Fruit fly (Drosophila melanogaster) whole organism, embryonic: ENCODE data around the gene trem.

Experiments used
- CG10274 ChIP-seq: fragments of 200-800 bp; sonication (Bioruptor generic); optimal IDR thresholded peaks from 3 replicates; lab custom pipeline; 2017; ENCODE audit warnings: missing biosample characterization, mild to moderate bottlenecking, missing genetic modification characterization
- CG10959 ChIP-seq: fragments of 200-800 bp; sonication (Bioruptor generic); IDR thresholded peaks from 2 replicates; pipeline ENCODE4 v1.3.6; 2022; ENCODE audit warnings: missing biosample characterization, missing genetic modification characterization
- CG11456 ChIP-seq: fragments of 200-800 bp; sonication (Bioruptor generic); IDR thresholded peaks from 3 replicates; pipeline ENCODE4 v1.3.6; 2022; ENCODE audit warnings: missing biosample characterization, missing genetic modification characterization
- CG12104 ChIP-seq: fragments of 200-800 bp; sonication (Bioruptor generic); optimal IDR thresholded peaks from 3 replicates; lab custom pipeline; 2016; ENCODE audit warnings: missing biosample characterization, missing genetic modification characterization
- CG12659 ChIP-seq: fragments of 200-800 bp; sonication (Bioruptor generic); optimal IDR thresholded peaks from 3 replicates; lab custom pipeline; 2017; ENCODE audit warnings: mild to moderate bottlenecking, missing biosample characterization, missing genetic modification reagents, missing genetic modification characterization
- CG14014 ChIP-seq: fragments of 200-800 bp; sonication (Bioruptor generic); IDR thresholded peaks from 2 replicates; pipeline ENCODE4 v1.3.6; 2022; ENCODE audit warnings: missing biosample characterization, missing genetic modification characterization
- CG15011 ChIP-seq: fragments of 200-800 bp; sonication (Bioruptor generic); optimal IDR thresholded peaks from 3 replicates; lab custom pipeline; 2018; ENCODE audit warnings: missing biosample characterization, mild to moderate bottlenecking, missing genetic modification characterization
- CG15269 ChIP-seq: fragments of 200-800 bp; sonication (Bioruptor generic); optimal IDR thresholded peaks from 2 replicates; lab custom pipeline; 2018; ENCODE audit warnings: missing biosample characterization, mild to moderate bottlenecking, missing genetic modification characterization, moderate library complexity
- CG15514 ChIP-seq: fragments of 200-800 bp; sonication (Bioruptor generic); optimal IDR thresholded peaks from 3 replicates; lab custom pipeline; 2017; ENCODE audit warnings: missing biosample characterization, missing genetic modification characterization, mild to moderate bottlenecking, moderate library complexity, missing genetic modification reagents
- CG30403 ChIP-seq: fragments of 200-800 bp; sonication (Bioruptor generic); optimal IDR thresholded peaks from 3 replicates; lab custom pipeline; 2016; ENCODE audit warnings: missing biosample characterization, missing genetic modification characterization
- CG42726 ChIP-seq: fragments of 200-800 bp; sonication (Bioruptor generic); IDR thresholded peaks from 2 replicates; pipeline ENCODE4 v1.3.6; 2022; ENCODE audit warnings: missing biosample characterization, missing genetic modification characterization; ENCODE audit not compliant: partially characterized antibody
- CG6175 ChIP-seq: fragments of 200-800 bp; sonication (Bioruptor generic); IDR thresholded peaks from 3 replicates; pipeline ENCODE4 v1.3.6; 2022; ENCODE audit warnings: missing biosample characterization, missing genetic modification characterization
- CG6689 ChIP-seq: fragments of 200-800 bp; sonication (Bioruptor generic); IDR thresholded peaks from 2 replicates; pipeline ENCODE4 v1.3.6; 2022; ENCODE audit warnings: missing biosample characterization, missing genetic modification characterization
- CG6791 ChIP-seq: fragments of 200-800 bp; sonication (Bioruptor generic); IDR thresholded peaks from 3 replicates; pipeline ENCODE4 v1.3.6; 2022; ENCODE audit warnings: missing biosample characterization, missing genetic modification characterization; ENCODE audit not compliant: partially characterized antibody
- CG9437 ChIP-seq: fragments of 200-800 bp; sonication (Bioruptor generic); optimal IDR thresholded peaks from 2 replicates; lab custom pipeline; 2018; ENCODE audit warnings: missing biosample characterization, mild to moderate bottlenecking, missing genetic modification characterization
- D19A ChIP-seq: fragments of 200-800 bp; optimal IDR thresholded peaks from 3 replicates; lab custom pipeline; 2019; ENCODE audit warnings: missing biosample characterization, mild to moderate bottlenecking, missing genetic modification characterization, moderate library complexity
- Dip2 ChIP-seq: fragments of 200-800 bp; sonication (Bioruptor generic); IDR thresholded peaks from 2 replicates; pipeline ENCODE4 v1.3.6; 2022; ENCODE audit warnings: missing biosample characterization, missing genetic modification characterization
- HHEX ChIP-seq: fragments of 200-800 bp; sonication (Bioruptor generic); optimal IDR thresholded peaks from 3 replicates; lab custom pipeline; 2017; ENCODE audit warnings: missing biosample characterization, mild to moderate bottlenecking, missing genetic modification characterization, missing genetic modification reagents
- HLH54F ChIP-seq: fragments of 200-800 bp; sonication (Bioruptor generic); optimal IDR thresholded peaks from 3 replicates; lab custom pipeline; 2016; ENCODE audit warnings: missing biosample characterization, missing genetic modification characterization
- Mad ChIP-seq: fragments of 200-800 bp; sonication (Bioruptor generic); optimal IDR thresholded peaks from 2 replicates; lab custom pipeline; 2016; ENCODE audit warnings: missing biosample characterization, missing genetic modification characterization
- NfI ChIP-seq: fragments of 200-800 bp; sonication (Bioruptor generic); optimal IDR thresholded peaks from 3 replicates; lab custom pipeline; 2018; ENCODE audit warnings: missing biosample characterization, mild to moderate bottlenecking, missing genetic modification characterization, moderate library complexity
- Ptx1 ChIP-seq: fragments of 200-800 bp; sonication (Bioruptor generic); IDR thresholded peaks from 2 replicates; pipeline ENCODE4 v1.3.6; 2022; ENCODE audit warnings: missing biosample characterization, missing genetic modification characterization
- Rfx ChIP-seq: fragments of 200-800 bp; sonication (Bioruptor generic); IDR thresholded peaks from 2 replicates; pipeline ENCODE4 v1.3.6; 2022; ENCODE audit warnings: missing biosample characterization, missing genetic modification characterization
- Ssrp ChIP-seq: fragments of 200-800 bp; sonication (Bioruptor generic); optimal IDR thresholded peaks from 2 replicates; lab custom pipeline; 2018; ENCODE audit warnings: missing biosample characterization, mild to moderate bottlenecking, missing genetic modification characterization, moderate library complexity
- TFAM ChIP-seq: fragments of 200-800 bp; sonication (Bioruptor generic); optimal IDR thresholded peaks from 2 replicates; lab custom pipeline; 2017; ENCODE audit warnings: missing biosample characterization, missing genetic modification characterization, inconsistent platforms
- Xbp1 ChIP-seq: fragments of 200-800 bp; sonication (Bioruptor generic); optimal IDR thresholded peaks from 3 replicates; lab custom pipeline; 2016; ENCODE audit warnings: missing biosample characterization, mild to moderate bottlenecking, missing genetic modification characterization
- YL-1 ChIP-seq: fragments of 200-800 bp; sonication (Bioruptor generic); optimal IDR thresholded peaks from 3 replicates; lab custom pipeline; 2017; ENCODE audit warnings: missing biosample characterization, mild to moderate bottlenecking, missing genetic modification characterization
- bsh ChIP-seq, 2 experiments: fragments of 200-800 bp; sonication (Bioruptor generic); optimal IDR thresholded peaks; 2 replicates each; lab custom pipeline; 2017 to 2018; ENCODE audit warnings: mild to moderate bottlenecking in 2 of 2, missing biosample characterization in 2 of 2, missing genetic modification characterization in 2 of 2, moderate library complexity in 1 of 2
- cas ChIP-seq: fragments of 200-800 bp; sonication (Bioruptor generic); IDR thresholded peaks from 2 replicates; pipeline ENCODE4 v1.3.6; 2022; ENCODE audit warnings: missing biosample characterization, missing genetic modification characterization
- cg ChIP-seq: fragments of 200-800 bp; sonication (Bioruptor generic); optimal IDR thresholded peaks from 3 replicates; lab custom pipeline; 2019; ENCODE audit warnings: missing biosample characterization, mild to moderate bottlenecking, missing genetic modification characterization, moderate library complexity
- corto ChIP-seq: fragments of 200-800 bp; sonication (Bioruptor generic); optimal IDR thresholded peaks from 2 replicates; lab custom pipeline; 2016; ENCODE audit warnings: missing biosample characterization, mild to moderate bottlenecking, missing genetic modification characterization, moderate library complexity
- crol ChIP-seq: fragments of 200-800 bp; sonication (Bioruptor generic); IDR thresholded peaks from 2 replicates; pipeline ENCODE4 v1.3.6; 2022; ENCODE audit warnings: missing biosample characterization, missing genetic modification characterization
- crp ChIP-seq, 2 experiments: fragments of 200-800 bp; sonication (Bioruptor generic); optimal IDR thresholded peaks; 2 replicates in 1 of 2; 3 replicates in 1 of 2; lab custom pipeline; 2017; ENCODE audit warnings: missing biosample characterization in 2 of 2, missing genetic modification characterization in 2 of 2, mild to moderate bottlenecking in 1 of 2, moderate library complexity in 1 of 2
- dmrt99B ChIP-seq: fragments of 200-800 bp; sonication (Bioruptor generic); optimal IDR thresholded peaks from 2 replicates; lab custom pipeline; 2018; ENCODE audit warnings: missing biosample characterization, mild to moderate bottlenecking, missing genetic modification characterization, moderate library complexity
- dysf ChIP-seq: fragments of 200-800 bp; sonication (Bioruptor generic); IDR thresholded peaks from 3 replicates; pipeline ENCODE4 v1.3.6; 2022; ENCODE audit warnings: missing biosample characterization, missing genetic modification characterization
- eyg ChIP-seq: fragments of 200-800 bp; sonication (Bioruptor generic); optimal IDR thresholded peaks from 3 replicates; lab custom pipeline; 2016; ENCODE audit warnings: missing biosample characterization, missing genetic modification characterization
- fu2 ChIP-seq: fragments of 200-800 bp; sonication (Bioruptor generic); optimal IDR thresholded peaks from 2 replicates; lab custom pipeline; 2016; ENCODE audit warnings: missing biosample characterization, missing genetic modification characterization
- gce ChIP-seq: fragments of 200-800 bp; sonication (Bioruptor generic); IDR thresholded peaks from 3 replicates; pipeline ENCODE4 v1.3.6; 2022; ENCODE audit warnings: missing biosample characterization, missing genetic modification characterization
- gcm2 ChIP-seq: fragments of 200-800 bp; sonication (Bioruptor generic); optimal IDR thresholded peaks from 2 replicates; lab custom pipeline; 2016; ENCODE audit warnings: missing biosample characterization, missing genetic modification characterization
- hb ChIP-seq: fragments of 200-800 bp; sonication (Bioruptor generic); IDR thresholded peaks from 3 replicates; pipeline ENCODE4 v1.3.6; 2022; ENCODE audit warnings: missing biosample characterization, missing genetic modification characterization; ENCODE audit not compliant: partially characterized antibody
- knrl ChIP-seq: fragments of 200-800 bp; sonication (Bioruptor generic); IDR thresholded peaks from 3 replicates; pipeline ENCODE4 v1.3.6; 2022; ENCODE audit warnings: missing biosample characterization, missing genetic modification characterization; ENCODE audit not compliant: partially characterized antibody
- lmd ChIP-seq: fragments of 200-800 bp; sonication (Bioruptor generic); IDR thresholded peaks from 2 replicates; pipeline ENCODE4 v1.3.6; 2022; ENCODE audit warnings: missing biosample characterization, missing genetic modification characterization
- peb ChIP-seq: fragments of 200-800 bp; sonication (Bioruptor generic); IDR thresholded peaks from 2 replicates; pipeline ENCODE4 v1.3.6; 2022; ENCODE audit warnings: missing biosample characterization, missing genetic modification characterization
- schlank ChIP-seq: fragments of 200-800 bp; sonication (Bioruptor generic); optimal IDR thresholded peaks from 2 replicates; lab custom pipeline; 2018; ENCODE audit warnings: missing biosample characterization, mild to moderate bottlenecking, missing genetic modification characterization
- sens ChIP-seq: fragments of 200-800 bp; sonication (Bioruptor generic); peaks from one replicate; lab custom pipeline; 2016; ENCODE audit warnings: missing biosample characterization, missing genetic modification characterization
- sna ChIP-seq: fragments of 200-800 bp; sonication (Bioruptor generic); IDR thresholded peaks from 2 replicates; pipeline ENCODE4 v1.3.6; 2022; ENCODE audit warnings: missing biosample characterization, missing genetic modification characterization; ENCODE audit not compliant: partially characterized antibody
- ssp ChIP-seq: fragments of 200-800 bp; sonication (Bioruptor generic); IDR thresholded peaks from 2 replicates; pipeline ENCODE4 v1.3.6; 2022; ENCODE audit warnings: missing biosample characterization, missing genetic modification characterization
- tgo ChIP-seq: fragments of 200-800 bp; sonication (Bioruptor generic); IDR thresholded peaks from 3 replicates; pipeline ENCODE4 v1.3.6; 2022; ENCODE audit warnings: missing biosample characterization, missing genetic modification characterization
- trem ChIP-seq: fragments of 200-800 bp; optimal IDR thresholded peaks from 3 replicates; lab custom pipeline; 2019; ENCODE audit warnings: missing biosample characterization, mild to moderate bottlenecking, missing genetic modification characterization, moderate library complexity
- unpg ChIP-seq: fragments of 200-800 bp; sonication (Bioruptor generic); optimal IDR thresholded peaks from 3 replicates; lab custom pipeline; 2018; ENCODE audit warnings: missing biosample characterization, mild to moderate bottlenecking, missing genetic modification characterization, moderate library complexity
- zen2 ChIP-seq: fragments of 200-800 bp; sonication (Bioruptor generic); IDR thresholded peaks from 3 replicates; pipeline ENCODE4 v1.3.6; 2022; ENCODE audit warnings: missing biosample characterization, missing genetic modification characterization; ENCODE audit not compliant: partially characterized antibody

trem gene

DNA sequence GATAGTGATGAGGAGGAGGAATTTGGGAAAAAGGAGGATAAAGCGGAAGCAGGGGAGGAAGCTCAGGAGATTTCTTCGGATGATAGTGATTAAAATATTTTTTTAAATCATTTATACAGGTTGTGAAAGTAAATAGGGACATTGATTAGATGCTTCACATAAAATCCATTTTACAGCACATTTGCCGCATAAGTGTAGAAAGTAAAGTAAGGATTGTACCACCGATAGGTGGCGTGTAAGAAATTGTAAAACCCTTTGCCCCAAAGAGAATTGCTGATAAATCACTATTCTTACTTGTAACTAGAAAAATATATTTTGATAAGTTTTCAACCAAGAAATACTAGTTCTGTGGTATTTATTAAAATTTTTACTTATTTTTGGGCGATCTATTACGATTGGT, 27.9 kb upstream of the trem start (continued):
- no peak for TF ChIP-seq cg (GFP tag; lab: Kevin White, UChicago)
- no peak for TF ChIP-seq dysf (GFP tag; lab: Robert Waterston, UW)
- TF ChIP-seq Rfx (GFP tag; lab: Robert Waterston, UW), result peak; percentile 38; the same call in 1 of the 2 replicates
- TF ChIP-seq CG10274 (GFP tag; lab: Kevin White, UChicago), result no peak
- TF ChIP-seq dmrt99B (tag; lab: Kevin White, UChicago), result no peak
- no peak for TF ChIP-seq gcm2 (GFP tag; lab: Kevin White, UChicago)
- 0 out of 2 replicates have a peak, but pooled peaks have one; percentile 16 for TF ChIP-seq Ptx1 (GFP tag; lab: Robert Waterston, UW)
- peak; percentile 38 for TF ChIP-seq sens (GFP tag; lab: Kevin White, UChicago)
- TF ChIP-seq CG42726, result 0 out of 2 replicates have a peak, but pooled peaks have one; percentile 38
- TF ChIP-seq YL-1 (GFP tag; lab: Kevin White, UChicago), result no peak
- TF ChIP-seq CG12659 (GFP tag; lab: Kevin White, UChicago), result no peak
- TF ChIP-seq lmd (GFP tag; lab: Robert Waterston, UW), result no peak
- TF ChIP-seq CG9437 (GFP tag; lab: Kevin White, UChicago), result no peak
- no peak for TF ChIP-seq crol (GFP tag; lab: Robert Waterston, UW)
- no peak for TF ChIP-seq cas (GFP tag; lab: Robert Waterston, UW)
- no peak for TF ChIP-seq Xbp1 (GFP tag; lab: Kevin White, UChicago)
- TF ChIP-seq CG6689 (GFP tag; lab: Robert Waterston, UW), result no peak
- TF ChIP-seq peb (GFP tag; lab: Robert Waterston, UW), result no peak
- TF ChIP-seq ssp (GFP tag; lab: Robert Waterston, UW), result 0 out of 2 replicates have a peak, but pooled peaks have one; percentile 8
- TF ChIP-seq CG6791, result peak; percentile 70; the same call in 2 of the 3 replicates
- no peak for TF ChIP-seq HLH54F (GFP tag; lab: Kevin White, UChicago)
- no peak for TF ChIP-seq zen2 (GFP tag; lab: Robert Waterston, UW)
- no peak for TF ChIP-seq sna (GFP tag; lab: Robert Waterston, UW)
- TF ChIP-seq CG15011, result no peak
- TF ChIP-seq bsh (GFP tag; optimal IDR thresholded peaks at IDR 0.05; lab: Kevin White, UChicago), result no peak
- no peak for TF ChIP-seq fu2 (GFP tag; lab: Kevin White, UChicago)
- TF ChIP-seq gce, result no peak
- TF ChIP-seq CG30403 (GFP tag; lab: Kevin White, UChicago), result no peak
- TF ChIP-seq hb (GFP tag; lab: Robert Waterston, UW), result no peak
- TF ChIP-seq CG10959 (GFP tag; lab: Robert Waterston, UW), result no peak
- no peak for TF ChIP-seq TFAM (GFP tag; lab: Kevin White, UChicago)
- TF ChIP-seq Dip2 (GFP tag; lab: Robert Waterston, UW), result peak; percentile 89
- TF ChIP-seq corto, result no peak
- TF ChIP-seq trem (tag; lab: Kevin White, UChicago), result no peak
- no peak for TF ChIP-seq Ssrp (tag; lab: Kevin White, UChicago)
- no peak for TF ChIP-seq CG6175 (GFP tag; lab: Robert Waterston, UW)
- TF ChIP-seq CG12104 (GFP tag; lab: Kevin White, UChicago), result no peak
- no peak for TF ChIP-seq NfI (GFP tag; lab: Kevin White, UChicago)
- TF ChIP-seq Mad (GFP tag; lab: Kevin White, UChicago), result no peak
- no peak for TF ChIP-seq CG14014 (GFP tag; lab: Robert Waterston, UW)
- no peak; the same call in 2 of the 3 replicates for TF ChIP-seq CG11456
- TF ChIP-seq unpg (GFP tag; lab: Kevin White, UChicago), result no peak
- TF ChIP-seq crp (GFP tag; optimal IDR thresholded peaks at IDR 0.05; lab: Kevin White, UChicago), result no peak
- TF ChIP-seq schlank (tag; lab: Kevin White, UChicago), result no peak
- no peak for TF ChIP-seq CG15514 (GFP tag; lab: Kevin White, UChicago)
- no peak for TF ChIP-seq tgo
- TF ChIP-seq CG15269 (tag; lab: Kevin White, UChicago), result no peak
- TF ChIP-seq D19A (tag; lab: Kevin White, UChicago), result no peak
- TF ChIP-seq knrl, result peak; percentile 53; the same call in 2 of the 3 replicates
- TF ChIP-seq HHEX, result no peak
- TF ChIP-seq eyg (GFP tag; lab: Kevin White, UChicago), result no peak
